Worm (Caenorhabditis elegans) whole organism, dauer: ENCODE measurements around the gene ttbk-8.2.

Experiments used
- unc-62 ChIP-seq: sonication (generic microtip); optimal IDR thresholded peaks from 2 replicates; lab custom pipeline; 2017; ENCODE audit warnings: missing biosample characterization, missing genetic modification reagents, missing genetic modification characterization

The ttbk-8.2 gene

ce11 chrIV:5682547-5683234 lies 51.0 kb downstream of the ttbk-8.2 start, which contains the start of the genes C55C3.7 and C55C3.6:
C55C3.7 (minus strand) TSS chrIV:5682647.
C55C3.6 (plus strand) TSS chrIV:5683184.
- TF ChIP-seq unc-62 = no peak
